Worm (Caenorhabditis elegans) whole organism, L1 larva: ENCODE results near the gene F47B10.5.

ENCODE experiments used
- C04F5.9 ChIP-seq: sonication (generic microtip); optimal IDR thresholded peaks from 2 replicates; lab custom pipeline; 2016; ENCODE audit warnings: missing genetic modification characterization, missing compliant biosample characterization
- Y116A8C.19 ChIP-seq: sonication (generic microtip); optimal IDR thresholded peaks from 2 replicates; lab custom pipeline; 2016; ENCODE audit warnings: missing compliant biosample characterization, missing genetic modification characterization, borderline replicate concordance
- ceh-63 ChIP-seq: fragments of 200-800 bp; sonication (Bioruptor generic); optimal IDR thresholded peaks from 2 replicates; lab custom pipeline; 2018; ENCODE audit warnings: mild to moderate bottlenecking, missing genetic modification characterization, missing compliant biosample characterization
- dsc-1 ChIP-seq: sonication (generic microtip); optimal IDR thresholded peaks from 2 replicates; lab custom pipeline; 2016; ENCODE audit warnings: mild to moderate bottlenecking, missing genetic modification characterization, missing compliant biosample characterization
- efl-1 ChIP-seq, 4 experiments: fragments of 150-350 bp; optimal IDR thresholded peaks in 3 of 4; peaks in 1 of 4; 1 replicate in 1 of 4; 2 replicates in 3 of 4; lab custom pipeline; 2014; ENCODE audit warnings: missing biosample characterization in 2 of 4, missing genetic modification characterization in 2 of 4, missing genetic modification reagents in 2 of 4
- elt-2 ChIP-seq: sonication (generic microtip); optimal IDR thresholded peaks from 2 replicates; lab custom pipeline; 2016; ENCODE audit warnings: missing genetic modification characterization, mild to moderate bottlenecking, inconsistent platforms, missing compliant biosample characterization, missing genetic modification reagents
- hpl-2 ChIP-seq: fragments of 150-350 bp; optimal IDR thresholded peaks from 2 replicates; lab custom pipeline; 2014; ENCODE audit warnings: missing biosample characterization, missing genetic modification reagents, missing genetic modification characterization
- irx-1 ChIP-seq: sonication (generic microtip); optimal IDR thresholded peaks from 2 replicates; lab custom pipeline; 2016; ENCODE audit warnings: missing genetic modification characterization, missing compliant biosample characterization
- lin-14 ChIP-seq: fragments of 200-800 bp; sonication (Bioruptor generic); optimal IDR thresholded peaks from 2 replicates; lab custom pipeline; 2018; ENCODE audit warnings: mild to moderate bottlenecking, missing genetic modification characterization, moderate library complexity, missing compliant biosample characterization
- lir-3 ChIP-seq: sonication (generic microtip); optimal IDR thresholded peaks from 2 replicates; lab custom pipeline; 2016; ENCODE audit warnings: mild to moderate bottlenecking, missing genetic modification characterization, moderate library complexity, missing compliant biosample characterization; ENCODE audit not compliant: poor library complexity
- mdl-1 ChIP-seq, 2 experiments: fragments of 150-350 bp; optimal IDR thresholded peaks; 2 replicates each; lab custom pipeline; 2014 to 2017; ENCODE audit warnings: missing biosample characterization in 2 of 2, missing genetic modification characterization in 2 of 2, inconsistent platforms in 1 of 2
- mef-2 ChIP-seq: fragments of 150-350 bp; optimal IDR thresholded peaks from 2 replicates; lab custom pipeline; 2014; ENCODE audit warnings: missing biosample characterization, missing genetic modification characterization
- nhr-12 ChIP-seq: sonication (generic microtip); optimal IDR thresholded peaks from 2 replicates; lab custom pipeline; 2017; ENCODE audit warnings: missing biosample characterization, missing genetic modification characterization
- nhr-20 ChIP-seq: sonication (generic microtip); optimal IDR thresholded peaks from 2 replicates; lab custom pipeline; 2016; ENCODE audit warnings: mild to moderate bottlenecking, missing genetic modification characterization, missing compliant biosample characterization
- nhr-28 ChIP-seq: fragments of 150-350 bp; optimal IDR thresholded peaks from 2 replicates; lab custom pipeline; 2014; ENCODE audit warnings: missing biosample characterization, missing genetic modification characterization
- nhr-71 ChIP-seq: sonication (generic microtip); optimal IDR thresholded peaks from 2 replicates; lab custom pipeline; 2016; ENCODE audit warnings: mild to moderate bottlenecking, missing genetic modification characterization, moderate library complexity, missing compliant biosample characterization
- nhr-76 ChIP-seq: sonication (generic microtip); optimal IDR thresholded peaks from 2 replicates; lab custom pipeline; 2017; ENCODE audit warnings: missing biosample characterization, missing genetic modification characterization
- nhr-84 ChIP-seq: sonication (generic microtip); optimal IDR thresholded peaks from 2 replicates; lab custom pipeline; 2017; ENCODE audit warnings: missing biosample characterization, missing genetic modification characterization
- nhr-85 ChIP-seq: sonication (generic microtip); peaks from one replicate; lab custom pipeline; 2016; ENCODE audit warnings: missing genetic modification characterization, inconsistent platforms, missing compliant biosample characterization
- pax-3 ChIP-seq: fragments of 200-800 bp; sonication (Bioruptor generic); optimal IDR thresholded peaks from 2 replicates; lab custom pipeline; 2018; ENCODE audit warnings: mild to moderate bottlenecking, missing genetic modification characterization, moderate library complexity, missing compliant biosample characterization
- pqm-1 ChIP-seq: sonication (generic microtip); optimal IDR thresholded peaks from 3 replicates; lab custom pipeline; 2017; ENCODE audit warnings: missing biosample characterization, missing genetic modification characterization
- skn-1 ChIP-seq: fragments of 150-350 bp; optimal IDR thresholded peaks from 2 replicates; lab custom pipeline; 2014; ENCODE audit warnings: missing biosample characterization, missing genetic modification characterization
- unc-30 ChIP-seq: sonication (generic microtip); optimal IDR thresholded peaks from 2 replicates; lab custom pipeline; 2017; ENCODE audit warnings: missing biosample characterization, missing genetic modification characterization
- unc-98 ChIP-seq: fragments of 200-800 bp; sonication (Bioruptor generic); IDR thresholded peaks from 2 replicates; pipeline ENCODE4 v1.3.6; 2022; ENCODE audit warnings: missing genetic modification characterization, missing compliant biosample characterization
- vab-15 ChIP-seq: sonication (generic microtip); optimal IDR thresholded peaks from 2 replicates; lab custom pipeline; 2017; ENCODE audit warnings: missing genotype, mild to moderate bottlenecking, missing genetic modification characterization, missing compliant biosample characterization
- xbp-1 ChIP-seq: sonication (generic microtip); optimal IDR thresholded peaks from 2 replicates; lab custom pipeline; 2016; ENCODE audit warnings: missing genetic modification characterization, missing compliant biosample characterization

The F47B10.5 gene

ce11 chrX:10885872-10886271 is 4.5 kb downstream of the F47B10.5 start, which contains the start of gene T21E8.5:
TSS of gene T21E8.5 (plus strand) at chrX:10886172.
- no peak for TF ChIP-seq nhr-71 (tag; lab: Kevin White, UChicago)

ce11 chrX:10883203-10883602 is 7.2 kb downstream of the F47B10.5 start, which contains the start of gene T21E8.7:
TSS of gene T21E8.7 (plus strand) at chrX:10883503.
- TF ChIP-seq C04F5.9 (tag; lab: Kevin White, UChicago), result no peak
- no peak for TF ChIP-seq dsc-1
- TF ChIP-seq lir-3 (tag; lab: Kevin White, UChicago), result no peak
- no peak for TF ChIP-seq lin-14
- TF ChIP-seq unc-98 (GFP tag; lab: Robert Waterston, UW), result no peak

DNA sequence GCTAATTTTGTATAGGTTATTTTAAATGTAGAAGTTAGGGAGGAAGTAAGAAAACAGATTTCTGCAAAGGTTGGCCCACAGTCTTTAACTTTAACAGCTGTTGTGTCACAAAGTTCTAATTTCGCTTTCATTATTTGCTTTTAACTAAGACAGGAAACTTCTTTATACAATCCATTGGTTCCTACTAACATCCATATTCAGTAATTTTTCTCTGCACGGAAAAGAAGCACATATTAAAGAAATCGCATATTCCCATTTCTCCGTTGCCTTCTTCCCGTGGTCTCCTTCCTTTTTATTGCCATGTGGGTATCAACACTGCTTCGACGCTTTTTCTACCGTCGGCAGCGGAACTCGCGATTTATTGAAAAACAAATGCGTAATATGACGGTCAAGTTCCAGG is 8.4 kb downstream of the F47B10.5 start, which contains the start of gene T21E8.6:
Gene T21E8.6 (plus strand): TSS at position 301 of the 400 bp plus-strand sequence.
- no peak for TF ChIP-seq nhr-12
- no peak for TF ChIP-seq nhr-28 (tag; lab: Kevin White, UChicago)
- TF ChIP-seq lin-14, result no peak
- no peak for TF ChIP-seq pqm-1
- TF ChIP-seq mef-2, result no peak
- no peak for TF ChIP-seq hpl-2 (GFP tag; lab: Kevin White, UChicago)
- TF ChIP-seq unc-30, result no peak
- no peak for TF ChIP-seq vab-15 (tag; lab: Kevin White, UChicago)
- TF ChIP-seq dsc-1, result no peak
- TF ChIP-seq nhr-76, result no peak
- TF ChIP-seq irx-1 (tag; lab: Kevin White, UChicago), result no peak
- TF ChIP-seq Y116A8C.19 (tag; lab: Kevin White, UChicago), result no peak

ce11 chrX:10880509-10880908 is 9.8 kb downstream of the F47B10.5 start, which contains the start of gene T21E8.4:
TSS of gene T21E8.4 (plus strand) at chrX:10880809.
- no peak for TF ChIP-seq efl-1 (optimal IDR thresholded peaks at IDR 0.05; lab: Kevin White, UChicago)
- no peak for TF ChIP-seq efl-1 (GFP tag; optimal IDR thresholded peaks at IDR 0.05 in 1 of 2; lab: Kevin White, UChicago)
- TF ChIP-seq xbp-1 (tag; lab: Kevin White, UChicago), result no peak
- no peak for TF ChIP-seq irx-1 (tag; lab: Kevin White, UChicago)
- TF ChIP-seq pax-3 (tag; lab: Kevin White, UChicago), result no peak
- no peak for TF ChIP-seq ceh-63 (GFP tag; lab: Kevin White, UChicago)
- TF ChIP-seq dsc-1, result no peak
- no peak for TF ChIP-seq mdl-1 (tag; optimal IDR thresholded peaks at IDR 0.05; lab: Kevin White, UChicago)

DNA sequence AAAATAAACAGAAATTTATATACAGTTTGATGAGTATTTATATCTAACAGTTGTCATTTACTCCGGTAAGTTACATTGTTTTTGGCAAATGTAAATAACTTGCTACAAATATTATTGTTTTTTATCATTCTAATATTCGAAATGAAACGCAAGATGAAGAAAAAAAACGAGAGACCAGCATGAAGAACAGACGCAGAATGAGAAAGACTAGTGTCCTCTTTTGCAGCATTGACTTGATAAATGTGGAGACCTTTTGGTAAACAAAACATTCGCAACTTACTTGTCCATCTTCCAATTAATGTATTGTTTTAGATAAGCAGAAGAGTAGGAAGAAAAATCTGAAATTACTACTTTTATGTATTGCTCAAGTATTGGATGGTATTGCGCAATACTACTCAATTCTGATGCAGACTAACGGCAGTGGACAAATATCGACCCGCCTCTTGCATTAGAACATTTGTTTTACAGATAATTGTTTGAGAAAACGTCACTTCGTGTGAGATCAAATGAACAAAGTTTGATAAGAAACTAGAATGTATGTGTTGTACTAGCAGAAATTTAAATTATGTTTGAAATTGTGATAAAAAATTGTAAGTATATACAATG is 13.1 kb downstream of the F47B10.5 start, which contains the start of gene pgp-6:
Gene pgp-6 (minus strand): TSS at position 288 of the 606 bp plus-strand sequence.
- peak; percentile 44 for TF ChIP-seq nhr-20 (tag; lab: Kevin White, UChicago)
- no peak for TF ChIP-seq unc-30
- peak; percentile 71 for TF ChIP-seq elt-2 (tag; lab: Kevin White, UChicago)
- TF ChIP-seq skn-1 (tag; lab: Kevin White, UChicago), result peak; percentile 77
- TF ChIP-seq nhr-85 (tag; lab: Kevin White, UChicago), result peak; percentile 65
- TF ChIP-seq efl-1 (optimal IDR thresholded peaks at IDR 0.05; lab: Kevin White, UChicago), result no peak
- peak in 1 of 2 experiments; percentile 41 for TF ChIP-seq efl-1 (GFP tag; optimal IDR thresholded peaks at IDR 0.05 in 1 of 2; lab: Kevin White, UChicago)

- no peak for TF ChIP-seq nhr-84 (tag; lab: Kevin White, UChicago)
- TF ChIP-seq efl-1 (optimal IDR thresholded peaks at IDR 0.05; lab: Kevin White, UChicago), result no peak
- peak in 1 of 2 experiments; percentile 10 for TF ChIP-seq efl-1 (GFP tag; optimal IDR thresholded peaks at IDR 0.05 in 1 of 2; lab: Kevin White, UChicago)
Observed at ce11 chrX:10870137-10870536, 20.2 kb downstream of the F47B10.5 start, which contains the start of gene pgp-7. TSS of gene pgp-7 (minus strand) at chrX:10870237.

ce11 chrX:10864322-10864721 is 26.0 kb downstream of the F47B10.5 start, which contains the start of gene pgp-8:
TSS of gene pgp-8 (minus strand) at chrX:10864422.
- no peak for TF ChIP-seq dsc-1
- TF ChIP-seq nhr-85 (tag; lab: Kevin White, UChicago), result peak; percentile 30
